Worm (Caenorhabditis elegans) whole organism, L4/young adult: ENCODE measurements around the gene F25D1.8.
A peak's percentile ranks its signal among the peaks of the same experiment; 100 is the strongest.

Experiments
- W03F9.2 ChIP-seq: fragments of 150-350 bp; optimal IDR thresholded peaks from 2 replicates; lab custom pipeline; 2014; ENCODE audit warnings: missing biosample characterization, missing genetic modification characterization
- dao-5 ChIP-seq: sonication (generic microtip); optimal IDR thresholded peaks from 2 replicates; lab custom pipeline; 2016; ENCODE audit warnings: missing genotype, missing genetic modification characterization, moderate library complexity, missing compliant biosample characterization
- him-1 ChIP-seq: sonication (generic microtip); optimal IDR thresholded peaks from 2 replicates; lab custom pipeline; 2016; ENCODE audit warnings: missing genotype, missing genetic modification reagents, missing genetic modification characterization, missing compliant biosample characterization

The F25D1.8 gene

ce11 chrV:10539114-10539513, at the start of gene F25D1.8:
TSS of gene F25D1.8 (plus strand) at chrV:10539414.
- TF ChIP-seq W03F9.2 (tag; lab: Kevin White, UChicago) (no peak), him-1 (tag; lab: Kevin White, UChicago) (no peak), dao-5 (no peak)

- no peak for TF ChIP-seq W03F9.2 (tag; lab: Kevin White, UChicago)
- TF ChIP-seq him-1 (tag; lab: Kevin White, UChicago): no peak
- TF ChIP-seq dao-5: no peak
Observed at ce11 chrV:10489998-10490397, 49.2 kb upstream of the F25D1.8 start, which contains the start of gene ncx-5. TSS of gene ncx-5 (minus strand) at chrV:10490098.

- TF ChIP-seq dao-5: no peak
- TF ChIP-seq W03F9.2 (tag; lab: Kevin White, UChicago): no peak
- no peak for TF ChIP-seq him-1 (tag; lab: Kevin White, UChicago)
Observed at ce11 chrV:10491443-10491842, 47.8 kb upstream of the F25D1.8 start, which contains the start of gene aqp-5. TSS of gene aqp-5 (plus strand) at chrV:10491743.

- TF ChIP-seq W03F9.2 (tag; lab: Kevin White, UChicago) (no peak), dao-5 (no peak), him-1 (tag; lab: Kevin White, UChicago) (no peak)
Observed at ce11 chrV:10493150-10493549, 46.1 kb upstream of the F25D1.8 start, which contains the start of gene ugt-33. TSS of gene ugt-33 (plus strand) at chrV:10493409.

- TF ChIP-seq W03F9.2 (tag; lab: Kevin White, UChicago) (no peak), dao-5 (no peak), him-1 (tag; lab: Kevin White, UChicago) (no peak)
Observed at ce11 chrV:10496733-10497132, 42.5 kb upstream of the F25D1.8 start, which contains the start of gene C35A5.4. TSS of gene C35A5.4 (plus strand) at chrV:10497033.

- TF ChIP-seq dao-5 (no peak), W03F9.2 (tag; lab: Kevin White, UChicago) (no peak), him-1 (tag; lab: Kevin White, UChicago) (no peak)
Observed at ce11 chrV:10501295-10501694, 37.9 kb upstream of the F25D1.8 start, which contains the start of gene C35A5.3. TSS of gene C35A5.3 (minus strand) at chrV:10501395.

ce11 chrV:10503011-10503410, 36.2 kb upstream of the F25D1.8 start, which contains the start of gene C35A5.11:
TSS of gene C35A5.11 (minus strand) at chrV:10503111.
- TF ChIP-seq him-1 (tag; lab: Kevin White, UChicago) (no peak), dao-5 (no peak), W03F9.2 (tag; lab: Kevin White, UChicago) (no peak)

- TF ChIP-seq him-1 (tag; lab: Kevin White, UChicago) (no peak), W03F9.2 (tag; lab: Kevin White, UChicago) (no peak), dao-5 (no peak)
Observed at ce11 chrV:10503893-10504292, 35.3 kb upstream of the F25D1.8 start, which contains the start of gene C35A5.10. TSS of gene C35A5.10 (plus strand) at chrV:10504193.

ce11 chrV:10505553-10505952, 33.7 kb upstream of the F25D1.8 start, which contains the start of gene C35A5.5:
TSS of gene C35A5.5 (plus strand) at chrV:10505853.
- TF ChIP-seq W03F9.2 (tag; lab: Kevin White, UChicago) (no peak), dao-5 (no peak), him-1 (tag; lab: Kevin White, UChicago) (no peak)

- TF ChIP-seq dao-5 (no peak), him-1 (tag; lab: Kevin White, UChicago) (no peak)
Observed at ce11 chrV:10508855-10509254, 30.4 kb upstream of the F25D1.8 start, which contains the start of gene C35A5.6. TSS of gene C35A5.6 (plus strand) at chrV:10509137.

- no peak for TF ChIP-seq dao-5
- TF ChIP-seq him-1 (tag; lab: Kevin White, UChicago): no peak
- no peak for TF ChIP-seq W03F9.2 (tag; lab: Kevin White, UChicago)
Observed at ce11 chrV:10514271-10514670, 24.9 kb upstream of the F25D1.8 start, which contains the start of gene dmsr-8. TSS of gene dmsr-8 (minus strand) at chrV:10514371.

- TF ChIP-seq W03F9.2 (tag; lab: Kevin White, UChicago) (no peak), dao-5 (no peak), him-1 (tag; lab: Kevin White, UChicago) (no peak)
Observed at ce11 chrV:10516702-10517101, 22.5 kb upstream of the F25D1.8 start.

- TF ChIP-seq W03F9.2 (tag; lab: Kevin White, UChicago): no peak
- TF ChIP-seq him-1 (tag; lab: Kevin White, UChicago): peak; percentile 47
Observed at ce11 chrV:10525902-10526301, 13.3 kb upstream of the F25D1.8 start, which contains the start of the genes C35A5.8 and hda-11. TSS of gene C35A5.8 (minus strand) at chrV:10525908. TSS of gene hda-11 (plus strand) at chrV:10526184.

- no peak for TF ChIP-seq W03F9.2 (tag; lab: Kevin White, UChicago)
- TF ChIP-seq dao-5: no peak
- no peak for TF ChIP-seq him-1 (tag; lab: Kevin White, UChicago)
Observed at ce11 chrV:10528500-10528899, 10.7 kb upstream of the F25D1.8 start, which contains the start of gene F25D1.3. TSS of gene F25D1.3 (plus strand) at chrV:10528724.

ce11 chrV:10529600-10529999, 9.6 kb upstream of the F25D1.8 start:
- no peak for TF ChIP-seq him-1 (tag; lab: Kevin White, UChicago)
